Fruit fly (Drosophila melanogaster) whole organism: Measurements from ENCODE around the gene yellow-e.

Experiments
- CG8478 ChIP-seq: fragments of >200 bp; optimal IDR thresholded peaks from 2 replicates; lab custom pipeline; 2018; ENCODE audit warnings: inconsistent platforms
- Dll ChIP-seq: fragments of >200 bp; optimal IDR thresholded peaks from 2 replicates; lab custom pipeline; 2017
- pan ChIP-seq: fragments of >200 bp; optimal IDR thresholded peaks from 2 replicates; lab custom pipeline; 2017
- psq ChIP-seq: fragments of >200 bp; optimal IDR thresholded peaks from 2 replicates; lab custom pipeline; 2017

dm6 chr3R:13415186-13415585 lies at the start of gene yellow-e:
- TF ChIP-seq psq (lab: Kevin White, UChicago): no peak
- no peak for TF ChIP-seq pan (lab: Kevin White, UChicago)
- TF ChIP-seq CG8478 (lab: Kevin White, UChicago): no peak
- TF ChIP-seq Dll (lab: Kevin White, UChicago): no peak
